Fruit fly (Drosophila melanogaster): ENCODE data around the gene Ocho.

Gene Ocho

dm6 chr3L:14984521-14985150 is 10.0 kb downstream of the Ocho start, which contains the start of gene mnd (continued):
- no peak for TF ChIP-seq fd85E (GFP tag; optimal IDR thresholded peaks at IDR 0.05)
- TF ChIP-seq Met (GFP tag; optimal IDR thresholded peaks at IDR 0.05): peak; percentile 42
- peak; percentile 87 for TF ChIP-seq Sox14 (GFP tag; optimal IDR thresholded peaks at IDR 0.05)
- no peak for TF ChIP-seq Hr38 (GFP tag; optimal IDR thresholded peaks at IDR 0.05)
- no peak for TF ChIP-seq vri (GFP tag; optimal IDR thresholded peaks at IDR 0.05)
- TF ChIP-seq Ets21C (GFP tag; optimal IDR thresholded peaks at IDR 0.05): no peak
- peak; percentile 88 for TF ChIP-seq CG6163 (GFP tag; IDR thresholded peaks at IDR 0.05)
- TF ChIP-seq Smox (GFP tag; optimal IDR thresholded peaks at IDR 0.05): no peak
- peak; percentile 87 for TF ChIP-seq Lpt (GFP tag; optimal IDR thresholded peaks at IDR 0.05)
- peak; percentile 63 for TF ChIP-seq CG8632 (GFP tag; optimal IDR thresholded peaks at IDR 0.05)
- TF ChIP-seq CG6854 (GFP tag; optimal IDR thresholded peaks at IDR 0.05): no peak
- TF ChIP-seq CG31627 (GFP tag; optimal IDR thresholded peaks at IDR 0.05): no peak
- no peak for TF ChIP-seq CG9139 (GFP tag; optimal IDR thresholded peaks at IDR 0.05)
- peak; percentile 94 for TF ChIP-seq Eip78C (GFP tag)
- peak; percentile 84 for TF ChIP-seq CG11294 (GFP tag; IDR thresholded peaks at IDR 0.05)
- TF ChIP-seq CG6792 (GFP tag; optimal IDR thresholded peaks at IDR 0.05): peak; percentile 43
- peak; percentile 85 for TF ChIP-seq Gug (GFP tag; IDR thresholded peaks at IDR 0.05)
- peak; percentile 47 for TF ChIP-seq fd59A (GFP tag; optimal IDR thresholded peaks at IDR 0.05)
- no peak for TF ChIP-seq Sox15 (GFP tag; optimal IDR thresholded peaks at IDR 0.05)
- peak; percentile 84 for TF ChIP-seq CG3919 (GFP tag; optimal IDR thresholded peaks at IDR 0.05)
- peak; percentile 77 for TF ChIP-seq OdsH (GFP tag; optimal IDR thresholded peaks at IDR 0.05)
- peak; percentile 72 for TF ChIP-seq svp (GFP tag)

- no peak for TF ChIP-seq ss (GFP tag; optimal IDR thresholded peaks at IDR 0.05)
- no peak for TF ChIP-seq topi (GFP tag; optimal IDR thresholded peaks at IDR 0.05)
- TF ChIP-seq cyc (GFP tag; optimal IDR thresholded peaks at IDR 0.05): no peak
- no peak for TF ChIP-seq CG6163 (GFP tag; IDR thresholded peaks at IDR 0.05)
- peak; percentile 26 for TF ChIP-seq Hr4 (GFP tag; optimal IDR thresholded peaks at IDR 0.05)
- TF ChIP-seq CG7368 (GFP tag; optimal IDR thresholded peaks at IDR 0.05): no peak
- no peak for TF ChIP-seq Hr38 (GFP tag; optimal IDR thresholded peaks at IDR 0.05)
- TF ChIP-seq CG8119 (GFP tag; IDR thresholded peaks at IDR 0.05): no peak
- no peak for TF ChIP-seq Sox102F (GFP tag; optimal IDR thresholded peaks at IDR 0.05)
- TF ChIP-seq esn (GFP tag; optimal IDR thresholded peaks at IDR 0.05): no peak
- TF ChIP-seq CG3919 (GFP tag; optimal IDR thresholded peaks at IDR 0.05): no peak
- TF ChIP-seq svp (GFP tag): peak; percentile 38
- peak; percentile 1 for TF ChIP-seq Met (GFP tag; optimal IDR thresholded peaks at IDR 0.05)
- no peak for TF ChIP-seq CG3032 (tag; optimal IDR thresholded peaks at IDR 0.05)
- no peak for TF ChIP-seq Ets96B (tag; optimal IDR thresholded peaks at IDR 0.05)
- no peak for TF ChIP-seq fd85E (GFP tag; optimal IDR thresholded peaks at IDR 0.05)
- TF ChIP-seq Eip78C (GFP tag): peak; percentile 44
Measured at dm6 chr3L:14986340-14986916, 11.8 kb downstream of the Ocho start.

dm6 chr3L:14986984-14987896 is 12.6 kb downstream of the Ocho start:
- TF ChIP-seq vri (GFP tag; optimal IDR thresholded peaks at IDR 0.05): peak; percentile 48
- TF ChIP-seq fkh (GFP tag; optimal IDR thresholded peaks at IDR 0.05): peak; percentile 42
- peak; percentile 15 for TF ChIP-seq Met (GFP tag; optimal IDR thresholded peaks at IDR 0.05)
- TF ChIP-seq eg (GFP tag; IDR thresholded peaks at IDR 0.05): peak; percentile 35; the same call in 1 of the 3 replicates
- TF ChIP-seq CG8119 (GFP tag; IDR thresholded peaks at IDR 0.05): 0 out of 3 replicates have a peak, but pooled peaks have one; percentile 12
- no peak for TF ChIP-seq Blimp-1 (GFP tag; optimal IDR thresholded peaks at IDR 0.05)
- peak; percentile 30 for TF ChIP-seq CG6854 (GFP tag; optimal IDR thresholded peaks at IDR 0.05)
- no peak for TF ChIP-seq CG31627 (GFP tag; optimal IDR thresholded peaks at IDR 0.05)
- peak; percentile 10 for TF ChIP-seq Eip78C (GFP tag)
- TF ChIP-seq CG6163 (GFP tag; IDR thresholded peaks at IDR 0.05): 0 out of 3 replicates have a peak, but pooled peaks have one; percentile 16
- TF ChIP-seq spab (GFP tag; optimal IDR thresholded peaks at IDR 0.05): no peak
- no peak for TF ChIP-seq topi (GFP tag; optimal IDR thresholded peaks at IDR 0.05)
- TF ChIP-seq dsx (GFP tag; optimal IDR thresholded peaks at IDR 0.05; ENCODE audit: poor library complexity, severe bottlenecking): no peak
- peak; percentile 32 for TF ChIP-seq svp (GFP tag)

All from whole organism, prepupa.